Fruit fly (Drosophila melanogaster): ENCODE measurements around the gene Srg1.
A peak's percentile ranks its signal among the peaks of the same experiment; 100 is the strongest.

Gene Srg1

DNA sequence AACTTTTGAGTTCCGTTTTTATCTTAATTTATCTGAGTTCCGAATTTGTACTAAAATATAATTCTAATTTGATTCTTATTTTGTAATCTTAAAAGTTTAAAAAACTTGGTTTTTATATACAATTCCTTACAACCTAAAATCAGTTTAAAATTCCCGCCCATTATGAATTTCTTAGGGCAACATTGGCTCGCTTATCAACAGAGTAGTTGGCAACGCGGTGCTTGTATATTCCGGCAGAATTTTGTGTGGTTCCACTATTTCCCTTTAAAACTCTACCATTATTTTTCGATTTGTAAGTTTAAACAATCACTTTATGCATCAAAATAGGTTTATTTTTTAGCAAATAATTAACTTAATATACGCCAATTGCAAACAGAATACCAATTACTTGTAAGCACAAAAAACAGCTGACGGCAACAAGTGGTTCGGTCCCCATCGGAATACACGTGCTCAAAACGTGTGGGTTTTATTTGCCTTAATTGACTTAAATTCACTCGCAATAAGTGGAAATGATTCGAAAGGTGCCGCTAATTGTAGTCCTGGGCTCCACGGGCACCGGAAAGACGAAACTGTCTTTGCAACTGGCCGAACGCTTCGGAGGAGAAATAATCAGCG, 12.4 kb upstream of the Srg1 start, which contains the start of the genes CG11089 and CG31381:
Gene CG11089, plus strand, starts transcription at position 203 of the 615 bp plus-strand sequence.
Gene CG31381, plus strand, starts transcription at position 203 of the 615 bp plus-strand sequence.
- TF ChIP-seq CG8478 (optimal IDR thresholded peaks at IDR 0.05) (no peak), CTCF (optimal IDR thresholded peaks at IDR 0.05) (no peak)

- TF ChIP-seq CG8478 (optimal IDR thresholded peaks at IDR 0.05) (no peak), CTCF (optimal IDR thresholded peaks at IDR 0.05) (no peak)
Measured at dm6 chr3R:24875939-24876842, 11.7 kb upstream of the Srg1 start, which contains the start of gene CG3744. TSS of gene CG3744 (minus strand) at chr3R:24876654.

dm6 chr3R:24870389-24871048, 6.0 kb upstream of the Srg1 start, which contains the start of gene CycB3:
TSS of gene CycB3 (minus strand) at chr3R:24870816.
- TF ChIP-seq CG8478 (optimal IDR thresholded peaks at IDR 0.05): no peak
- TF ChIP-seq CTCF (optimal IDR thresholded peaks at IDR 0.05): peak in 1 of 2 experiments; percentile 24

dm6 chr3R:24867956-24868355, 3.4 kb upstream of the Srg1 start:
- TF ChIP-seq CTCF (optimal IDR thresholded peaks at IDR 0.05) (no peak), CG8478 (optimal IDR thresholded peaks at IDR 0.05) (no peak)

DNA sequence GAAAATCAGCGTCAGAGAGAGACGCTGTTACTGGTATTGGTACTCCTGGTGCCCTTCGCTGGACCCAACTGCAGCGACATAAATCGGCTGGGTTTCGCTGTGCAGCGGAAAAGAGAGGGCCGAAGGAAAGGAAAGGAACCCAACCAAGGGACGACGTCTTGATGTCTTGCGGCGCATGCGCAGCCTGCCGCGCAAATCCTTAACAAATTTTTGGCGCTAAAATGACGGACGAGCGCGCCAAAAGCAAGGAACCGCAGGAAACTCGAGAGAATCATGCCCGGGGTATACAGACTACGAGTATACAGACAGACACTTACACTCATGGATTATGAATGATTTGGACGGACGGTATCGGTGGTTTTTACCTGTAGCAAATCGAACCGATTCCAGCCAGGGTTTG, 2.4 kb upstream of the Srg1 start:
- TF ChIP-seq CTCF (optimal IDR thresholded peaks at IDR 0.05) (no peak), CG8478 (optimal IDR thresholded peaks at IDR 0.05) (no peak)

DNA sequence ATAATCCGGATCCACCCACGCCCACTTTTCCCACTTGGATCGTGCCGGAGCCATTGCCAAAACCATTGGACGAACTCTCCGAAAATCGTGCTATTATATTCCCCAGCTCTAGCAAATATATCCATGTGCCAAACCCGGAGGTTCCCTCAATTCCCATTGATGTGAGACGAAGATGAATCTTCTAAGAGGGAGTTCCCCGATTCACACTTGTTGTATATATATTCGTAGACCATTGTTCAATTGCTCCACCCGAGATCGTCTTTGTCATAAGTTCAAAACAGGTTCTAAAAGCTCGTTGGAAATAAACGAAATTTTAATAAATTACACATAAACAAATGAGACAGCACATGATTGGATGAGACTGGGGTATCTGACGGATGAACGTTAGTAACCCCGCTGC, 638 bp downstream of the Srg1 start:
- TF ChIP-seq CTCF (optimal IDR thresholded peaks at IDR 0.05) (no peak), CG8478 (optimal IDR thresholded peaks at IDR 0.05) (no peak)

dm6 chr3R:24862574-24863089, 1.9 kb downstream of the Srg1 start, which contains the start of gene CG7016:
TSS of gene CG7016 (plus strand) at chr3R:24862931.
- TF ChIP-seq CTCF (optimal IDR thresholded peaks at IDR 0.05): no peak
- TF ChIP-seq CG8478 (optimal IDR thresholded peaks at IDR 0.05): no peak

dm6 chr3R:24862065-24862464, 2.5 kb downstream of the Srg1 start, which contains the start of gene CG13640:
TSS of gene CG13640 (minus strand) at chr3R:24862165.
- no peak for TF ChIP-seq CG8478 (optimal IDR thresholded peaks at IDR 0.05)
- TF ChIP-seq CTCF (optimal IDR thresholded peaks at IDR 0.05): no peak

DNA sequence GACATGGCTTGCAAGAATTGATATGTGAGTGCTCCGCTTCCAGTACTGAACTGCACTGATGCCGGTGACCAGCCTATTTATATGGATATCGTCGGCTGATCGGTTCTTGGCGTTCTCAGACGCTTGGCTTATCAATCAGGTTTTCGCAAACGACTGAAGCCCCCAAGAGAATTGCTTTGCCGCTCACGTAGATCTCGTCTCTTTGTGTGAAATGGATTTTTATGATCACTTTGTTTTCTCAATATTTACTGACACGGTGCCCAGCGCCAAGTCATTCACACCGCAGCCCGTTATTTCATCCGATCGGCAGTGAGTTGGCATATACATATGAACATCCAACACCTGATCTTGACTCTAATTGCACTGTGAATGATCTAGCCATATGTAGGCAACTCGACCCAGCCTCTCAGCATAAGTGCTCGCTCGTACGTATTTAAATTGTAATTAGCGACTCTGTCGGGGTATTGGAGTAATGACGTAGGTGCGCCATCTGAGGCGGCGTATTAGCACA, 4.2 kb downstream of the Srg1 start, which contains the start of gene CG13639:
Gene CG13639, minus strand, starts transcription at position 51 of the 511 bp plus-strand sequence.
- TF ChIP-seq CTCF (optimal IDR thresholded peaks at IDR 0.05): no peak
- no peak for TF ChIP-seq CG8478 (optimal IDR thresholded peaks at IDR 0.05)

DNA sequence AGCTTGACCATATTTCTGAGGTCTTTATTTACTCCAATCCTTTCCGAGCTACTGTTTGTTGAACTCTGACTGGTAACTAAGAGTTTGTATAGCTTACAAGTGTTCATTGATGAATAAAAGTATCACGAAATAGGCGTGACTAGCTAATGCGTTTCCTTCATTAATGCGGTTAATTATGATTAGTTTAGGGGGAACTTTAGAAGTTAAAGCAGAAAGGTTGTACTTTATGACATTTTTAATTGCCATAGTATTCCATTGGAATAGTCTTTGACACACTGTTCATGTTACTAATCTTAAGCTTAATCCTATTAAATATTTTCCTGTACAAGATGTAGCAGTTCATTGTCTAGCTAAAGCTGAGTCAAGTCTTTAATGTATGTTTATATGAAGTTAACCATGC, 4.8 kb downstream of the Srg1 start, which contains the start of gene ppk22:
Gene ppk22, minus strand, starts transcription at position 101 of the 400 bp plus-strand sequence.
- TF ChIP-seq CTCF (optimal IDR thresholded peaks at IDR 0.05) (no peak), CG8478 (optimal IDR thresholded peaks at IDR 0.05) (no peak)

DNA sequence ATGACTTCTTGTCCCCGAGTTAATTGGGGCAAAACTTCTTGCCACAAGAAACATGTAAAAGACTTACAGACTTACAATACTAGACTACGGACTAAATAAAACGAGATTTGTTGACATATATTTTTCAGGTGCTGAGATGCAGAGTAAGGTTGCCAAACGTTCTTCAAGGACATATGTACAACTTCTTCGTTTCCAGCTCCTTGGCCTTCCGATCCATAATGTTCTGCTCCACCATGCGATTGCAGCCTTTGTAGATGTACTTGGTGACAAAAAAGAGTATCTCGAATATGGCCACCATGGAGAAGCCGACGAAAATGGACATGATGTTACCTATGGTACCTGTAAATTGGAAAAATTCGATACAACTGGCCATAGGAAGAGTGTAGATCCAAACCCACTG, 7.1 kb downstream of the Srg1 start, which contains the start of gene CAH4:
Gene CAH4, minus strand, starts transcription at position 101 of the 400 bp plus-strand sequence.
- no peak for TF ChIP-seq CG8478 (optimal IDR thresholded peaks at IDR 0.05)
- TF ChIP-seq CTCF (optimal IDR thresholded peaks at IDR 0.05): no peak

- no peak for TF ChIP-seq CG8478 (optimal IDR thresholded peaks at IDR 0.05)
- no peak for TF ChIP-seq CTCF (optimal IDR thresholded peaks at IDR 0.05)
Measured at dm6 chr3R:24856143-24856542, 8.4 kb downstream of the Srg1 start, which contains the start of gene HDAC11. TSS of gene HDAC11 (minus strand) at chr3R:24856243.

DNA sequence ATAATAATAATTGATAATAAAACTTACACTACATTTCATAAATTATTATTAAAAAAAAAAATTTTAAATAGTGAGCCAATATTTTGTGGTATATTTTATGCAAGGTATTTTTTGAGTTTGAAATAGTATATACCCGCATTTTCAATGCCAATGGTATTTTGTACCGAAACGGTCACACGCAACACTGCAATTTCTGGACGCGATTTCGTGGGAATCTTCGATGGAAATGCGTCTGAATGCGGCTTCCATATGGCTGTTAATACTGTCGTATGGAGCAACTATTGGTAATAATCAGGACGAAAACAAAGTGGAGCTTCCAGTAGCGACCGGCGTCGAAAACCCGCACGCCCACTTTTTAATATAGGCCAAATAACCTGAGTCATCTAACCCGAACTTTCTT, 13.1 kb downstream of the Srg1 start, which contains the start of gene Nct:
Gene Nct, plus strand, starts transcription at position 173 of the 400 bp plus-strand sequence.
- TF ChIP-seq CTCF (optimal IDR thresholded peaks at IDR 0.05) (no peak), CG8478 (optimal IDR thresholded peaks at IDR 0.05) (no peak)

DNA sequence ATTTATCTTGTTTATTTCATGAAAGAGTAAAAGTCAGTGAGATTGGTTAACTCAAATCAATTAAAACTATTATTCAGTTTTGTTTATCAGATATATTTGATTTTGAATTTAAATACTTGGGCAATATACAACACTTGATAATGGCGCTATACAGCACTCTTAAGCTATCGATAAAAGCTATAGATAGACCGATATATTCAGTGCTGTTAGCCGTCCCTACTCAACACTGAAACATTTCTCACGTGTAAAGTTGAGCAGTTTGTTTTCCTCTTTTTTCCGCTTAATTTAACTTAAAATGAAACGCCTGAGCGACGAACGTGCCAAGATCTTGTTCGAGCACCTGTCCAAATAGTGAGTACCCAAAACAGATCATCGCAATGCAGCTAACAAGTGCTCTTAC, 14.1 kb downstream of the Srg1 start, which contains the start of gene CG7006:
Gene CG7006, plus strand, starts transcription at position 208 of the 400 bp plus-strand sequence.
- TF ChIP-seq CTCF (optimal IDR thresholded peaks at IDR 0.05) (no peak), CG8478 (optimal IDR thresholded peaks at IDR 0.05) (no peak)

All from S2 (cell line).